Worm (Caenorhabditis elegans): Measurements from ENCODE around the gene C07H6.9.

The C07H6.9 gene

ce11 chrIII:7520672-7521071, 21.4 kb upstream of the C07H6.9 start, which contains the start of the genes cux-7 and C07H6.2 (continued):
- TF ChIP-seq mxl-2 (GFP tag; conservative IDR thresholded peaks at IDR 0.05) (peak; percentile 82), mdl-1 (tag; optimal IDR thresholded peaks at IDR 0.05) (peak in 1 of 2 experiments; percentile 19), unc-62 (GFP tag; optimal IDR thresholded peaks at IDR 0.05 in 1 of 2) (peak in 1 of 2 experiments; percentile 97), unc-62 (tag; optimal IDR thresholded peaks at IDR 0.05) (no peak), jun-1 (tag; optimal IDR thresholded peaks at IDR 0.05) (no peak), nhr-10 (tag; optimal IDR thresholded peaks at IDR 0.05) (no peak), fkh-10 (GFP tag; optimal IDR thresholded peaks at IDR 0.05) (peak; percentile 42), nhr-11 (tag; optimal IDR thresholded peaks at IDR 0.05) (peak; percentile 75), nhr-28 (tag; optimal IDR thresholded peaks at IDR 0.05) (peak; percentile 73), ZK546.5 (tag; optimal IDR thresholded peaks at IDR 0.05) (peak in 1 of 2 experiments; percentile 24), vab-7 (GFP tag; IDR thresholded peaks at IDR 0.05) (0 out of 2 replicates have a peak, but pooled peaks have one; percentile 50), saeg-2 (GFP tag; IDR thresholded peaks at IDR 0.05) (no peak), ZK337.2 (GFP tag; IDR thresholded peaks at IDR 0.05) (peak; percentile 100), snpc-1.2 (GFP tag; IDR thresholded peaks at IDR 0.05) (no peak; the same call in 1 of the 2 replicates), daf-19 (GFP tag; conservative IDR thresholded peaks at IDR 0.05) (no peak), D1046.2 (GFP tag; IDR thresholded peaks at IDR 0.05) (peak; percentile 88; the same call in 1 of the 2 replicates), nhr-76 (tag; optimal IDR thresholded peaks at IDR 0.05) (no peak), madf-9 (GFP tag; conservative IDR thresholded peaks at IDR 0.05) (peak; percentile 96), nhr-6 (tag; optimal IDR thresholded peaks at IDR 0.05) (peak; percentile 82), Y48G9A.11 (GFP tag; IDR thresholded peaks at IDR 0.05) (peak; percentile 94), dmd-9 (GFP tag; IDR thresholded peaks at IDR 0.05) (peak; percentile 97), rbr-2 (tag; optimal IDR thresholded peaks at IDR 0.05) (peak; percentile 90), spr-3 (GFP tag; optimal IDR thresholded peaks at IDR 0.05) (peak; percentile 47), ces-1 (GFP tag; optimal IDR thresholded peaks at IDR 0.05) (peak; percentile 5), snpc-4 (tag; optimal IDR thresholded peaks at IDR 0.05) (no peak), hif-1 (tag; optimal IDR thresholded peaks at IDR 0.05) (peak in 1 of 2 experiments; percentile 96), zfp-3 (GFP tag; conservative IDR thresholded peaks at IDR 0.05) (peak; percentile 88), lir-3 (tag; optimal IDR thresholded peaks at IDR 0.05) (peak; percentile 54)

ce11 chrIII:7518424-7518823, 19.2 kb upstream of the C07H6.9 start, which contains the start of gene clk-2:
clk-2 (minus strand) TSS chrIII:7518524.
- TF ChIP-seq cey-2 (tag; optimal IDR thresholded peaks at IDR 0.05; ENCODE audit: borderline replicate concordance, insufficient read depth) = no peak
- TF ChIP-seq zag-1 (tag; optimal IDR thresholded peaks at IDR 0.05) = no peak
- no peak for TF ChIP-seq ZK546.5 (tag; optimal IDR thresholded peaks at IDR 0.05)
- no peak for TF ChIP-seq skn-1 (tag; optimal IDR thresholded peaks at IDR 0.05)

- TF ChIP-seq F44E2.7 (GFP tag; IDR thresholded peaks at IDR 0.05) = no peak
- no peak for TF ChIP-seq ztf-11 (tag; optimal IDR thresholded peaks at IDR 0.05)
- no peak for TF ChIP-seq zag-1 (tag; optimal IDR thresholded peaks at IDR 0.05)
- no peak for TF ChIP-seq ceh-28 (tag; optimal IDR thresholded peaks at IDR 0.05)
- no peak for TF ChIP-seq skn-1 (tag; optimal IDR thresholded peaks at IDR 0.05)
- TF ChIP-seq D1046.2 (GFP tag; IDR thresholded peaks at IDR 0.05) = no peak
- TF ChIP-seq nhr-48 (tag; optimal IDR thresholded peaks at IDR 0.05) = no peak
- no peak for TF ChIP-seq hlh-30 (tag; optimal IDR thresholded peaks at IDR 0.05; ENCODE audit: insufficient read depth)
- TF ChIP-seq R02D3.7 (tag; optimal IDR thresholded peaks at IDR 0.05) = no peak
- no peak for TF ChIP-seq ces-1 (GFP tag; optimal IDR thresholded peaks at IDR 0.05)
- no peak for TF ChIP-seq Y75B8A.6 (GFP tag; IDR thresholded peaks at IDR 0.05)
- TF ChIP-seq tag-97 (GFP tag; IDR thresholded peaks at IDR 0.05) = no peak
- no peak for TF ChIP-seq zfp-2 (tag; optimal IDR thresholded peaks at IDR 0.05)
- TF ChIP-seq cey-2 (tag; optimal IDR thresholded peaks at IDR 0.05; ENCODE audit: borderline replicate concordance, insufficient read depth) = no peak
- no peak for TF ChIP-seq lin-13 (GFP tag; optimal IDR thresholded peaks at IDR 0.05)
- peak; percentile 34 for TF ChIP-seq hlh-11 (tag; optimal IDR thresholded peaks at IDR 0.05)
- no peak for TF ChIP-seq zip-11 (GFP tag; IDR thresholded peaks at IDR 0.05)
- no peak for TF ChIP-seq ZK337.2 (GFP tag; IDR thresholded peaks at IDR 0.05)
- peak in 1 of 2 experiments; percentile 53 for TF ChIP-seq unc-62 (GFP tag; optimal IDR thresholded peaks at IDR 0.05 in 1 of 2)
- TF ChIP-seq unc-62 (tag; optimal IDR thresholded peaks at IDR 0.05) = no peak
- no peak for TF ChIP-seq unc-130 (GFP tag; optimal IDR thresholded peaks at IDR 0.05)
- peak; percentile 16 for TF ChIP-seq pqm-1 (tag; optimal IDR thresholded peaks at IDR 0.05)
Measured at ce11 chrIII:7508128-7508635, 8.9 kb upstream of the C07H6.9 start, which contains the start of gene cls-1. cls-1 (plus strand) TSS chrIII:7508178.

Measured in whole organism, L4 larva.